Worm (Caenorhabditis elegans) whole organism, L2 larva: Measurements from ENCODE around the gene pigq-1.
"Not testable (repeated sequence)": the region's sequence is repeated elsewhere in the genome, so short reads cannot be mapped to it uniquely, and the experiment has no call there.

Source experiments
- C34F6.9 ChIP-seq: fragments of 150-350 bp; optimal IDR thresholded peaks from 2 replicates; lab custom pipeline; 2014; ENCODE audit warnings: missing biosample characterization, missing genetic modification characterization
- F13H6.1 ChIP-seq: sonication (generic microtip); optimal IDR thresholded peaks from 2 replicates; lab custom pipeline; 2016; ENCODE audit warnings: missing genetic modification characterization, missing compliant biosample characterization
- R02D3.7 ChIP-seq: fragments of 150-350 bp; optimal IDR thresholded peaks from 2 replicates; lab custom pipeline; 2014; ENCODE audit warnings: missing biosample characterization, missing genetic modification characterization
- ZK546.5 ChIP-seq: sonication (generic microtip); optimal IDR thresholded peaks from 2 replicates; lab custom pipeline; 2017; ENCODE audit warnings: missing biosample characterization, missing genetic modification characterization
- aly-2 ChIP-seq: fragments of 150-350 bp; optimal IDR thresholded peaks from 2 replicates; lab custom pipeline; 2014; ENCODE audit warnings: missing biosample characterization, missing genetic modification characterization
- ama-1 ChIP-seq: fragments of 150-350 bp; optimal IDR thresholded peaks from 2 replicates; lab custom pipeline; 2018; ENCODE audit warnings: inconsistent platforms
- blmp-1 ChIP-seq: sonication (generic microtip); optimal IDR thresholded peaks from 2 replicates; lab custom pipeline; 2017; ENCODE audit warnings: missing genetic modification characterization, mild to moderate bottlenecking, missing compliant biosample characterization, antibody characterized with exemption, moderate library complexity; ENCODE audit not compliant: insufficient read depth
- ceh-16 ChIP-seq: fragments of 150-350 bp; optimal IDR thresholded peaks from 2 replicates; lab custom pipeline; 2014; ENCODE audit warnings: missing biosample characterization, missing genetic modification characterization
- ceh-82 ChIP-seq: fragments of 150-350 bp; optimal IDR thresholded peaks from 2 replicates; lab custom pipeline; 2014; ENCODE audit warnings: missing biosample characterization, missing genetic modification characterization
- crh-2 ChIP-seq: sonication (generic microtip); optimal IDR thresholded peaks from 2 replicates; lab custom pipeline; 2017; ENCODE audit warnings: missing biosample characterization, missing genetic modification characterization
- egl-27 ChIP-seq: sonication (generic microtip); optimal IDR thresholded peaks from 3 replicates; lab custom pipeline; 2017; ENCODE audit warnings: missing biosample characterization, missing genetic modification reagents, missing genetic modification characterization
- fos-1 ChIP-seq: fragments of 150-350 bp; optimal IDR thresholded peaks from 2 replicates; lab custom pipeline; 2014; ENCODE audit warnings: missing biosample characterization, missing genetic modification characterization
- gmeb-1 ChIP-seq: fragments of 150-350 bp; optimal IDR thresholded peaks from 2 replicates; lab custom pipeline; 2014; ENCODE audit warnings: missing biosample characterization, missing genetic modification characterization
- lin-11 ChIP-seq: fragments of 150-350 bp; sonication (generic microtip); optimal IDR thresholded peaks from 2 replicates; lab custom pipeline; 2014; ENCODE audit warnings: missing biosample characterization, missing genetic modification characterization, inconsistent platforms, mixed read lengths
- lin-13 ChIP-seq: fragments of 150-350 bp; optimal IDR thresholded peaks from 2 replicates; lab custom pipeline; 2014; ENCODE audit warnings: missing biosample characterization, missing genetic modification reagents, missing genetic modification characterization
- lsy-2 ChIP-seq, 2 experiments: fragments of 150-350 bp in 1 of 2; sonication (generic microtip) in 1 of 2; optimal IDR thresholded peaks; 2 replicates each; lab custom pipeline; 2014 to 2017; ENCODE audit warnings: missing biosample characterization in 2 of 2, missing genetic modification characterization in 2 of 2
- mab-5 ChIP-seq: fragments of 150-350 bp; optimal IDR thresholded peaks from 2 replicates; lab custom pipeline; 2014; ENCODE audit warnings: missing biosample characterization, missing genetic modification characterization
- mbf-1 ChIP-seq: sonication (generic microtip); optimal IDR thresholded peaks from 2 replicates; lab custom pipeline; 2017; ENCODE audit warnings: missing biosample characterization, missing genetic modification characterization
- mdl-1 ChIP-seq, 2 experiments: fragments of 150-350 bp in 1 of 2; sonication (generic microtip) in 1 of 2; optimal IDR thresholded peaks; 2 replicates each; lab custom pipeline; 2017; ENCODE audit warnings: missing biosample characterization in 2 of 2, missing genetic modification characterization in 2 of 2
- nhr-10 ChIP-seq: sonication (generic microtip); optimal IDR thresholded peaks from 2 replicates; lab custom pipeline; 2017; ENCODE audit warnings: missing biosample characterization, missing genetic modification characterization
- nhr-12 ChIP-seq: fragments of 150-350 bp; optimal IDR thresholded peaks from 2 replicates; lab custom pipeline; 2014; ENCODE audit warnings: missing biosample characterization, missing genetic modification characterization
- nhr-129 ChIP-seq: fragments of 150-350 bp; optimal IDR thresholded peaks from 2 replicates; lab custom pipeline; 2014; ENCODE audit warnings: missing biosample characterization, missing genetic modification characterization
- nhr-21 ChIP-seq: fragments of 150-350 bp; optimal IDR thresholded peaks from 2 replicates; lab custom pipeline; 2014; ENCODE audit warnings: missing biosample characterization, missing genetic modification characterization
- nhr-23 ChIP-seq: fragments of 150-350 bp; optimal IDR thresholded peaks from 2 replicates; lab custom pipeline; 2014; ENCODE audit warnings: missing biosample characterization, missing genetic modification reagents, missing genetic modification characterization
- nhr-25 ChIP-seq: fragments of 150-350 bp; sonication (generic microtip); optimal IDR thresholded peaks from 3 replicates; lab custom pipeline; 2014; ENCODE audit warnings: missing biosample characterization, missing genetic modification characterization
- nhr-6 ChIP-seq: fragments of 150-350 bp; optimal IDR thresholded peaks from 2 replicates; lab custom pipeline; 2014; ENCODE audit warnings: missing biosample characterization, missing genetic modification characterization
- nhr-77 ChIP-seq: fragments of 150-350 bp; optimal IDR thresholded peaks from 2 replicates; lab custom pipeline; 2014; ENCODE audit warnings: missing biosample characterization, missing genetic modification characterization
- sem-4 ChIP-seq: fragments of 150-350 bp; optimal IDR thresholded peaks from 2 replicates; lab custom pipeline; 2014; ENCODE audit warnings: missing biosample characterization, missing genetic modification reagents, missing genetic modification characterization
- sma-3 ChIP-seq: sonication (generic microtip); optimal IDR thresholded peaks from 2 replicates; lab custom pipeline; 2016; ENCODE audit warnings: missing genetic modification reagents, missing genetic modification characterization, missing compliant biosample characterization
- sma-9 ChIP-seq, 2 experiments: fragments of 150-350 bp in 1 of 2; sonication (generic microtip) in 1 of 2; optimal IDR thresholded peaks; 2 replicates each; lab custom pipeline; 2014 to 2016; ENCODE audit warnings: missing genetic modification characterization in 2 of 2, mild to moderate bottlenecking in 1 of 2, missing biosample characterization in 1 of 2, missing compliant biosample characterization in 1 of 2, missing genetic modification reagents in 1 of 2, moderate library complexity in 1 of 2
- snpc-4 ChIP-seq: fragments of 150-350 bp; optimal IDR thresholded peaks from 2 replicates; lab custom pipeline; 2014; ENCODE audit warnings: missing biosample characterization, missing genetic modification characterization
- unc-55 ChIP-seq: fragments of 150-350 bp; sonication (generic microtip); optimal IDR thresholded peaks from 3 replicates; lab custom pipeline; 2014; ENCODE audit warnings: missing biosample characterization, missing genetic modification reagents, missing genetic modification characterization
- zag-1 ChIP-seq: fragments of 150-350 bp; optimal IDR thresholded peaks from 2 replicates; lab custom pipeline; 2014; ENCODE audit warnings: missing biosample characterization, missing genetic modification characterization
- ztf-1 ChIP-seq: fragments of 200-800 bp; sonication (Bioruptor generic); conservative IDR thresholded peaks from 2 replicates; pipeline ENCODE4 v1.3.6; 2022; ENCODE audit warnings: missing genetic modification characterization, missing compliant biosample characterization
- ztf-11 ChIP-seq: sonication (generic microtip); optimal IDR thresholded peaks from 2 replicates; lab custom pipeline; 2017; ENCODE audit warnings: missing biosample characterization, missing genetic modification characterization
- ztf-4 ChIP-seq: fragments of 150-350 bp; optimal IDR thresholded peaks from 2 replicates; lab custom pipeline; 2014; ENCODE audit warnings: missing biosample characterization, missing genetic modification characterization

The pigq-1 gene

DNA sequence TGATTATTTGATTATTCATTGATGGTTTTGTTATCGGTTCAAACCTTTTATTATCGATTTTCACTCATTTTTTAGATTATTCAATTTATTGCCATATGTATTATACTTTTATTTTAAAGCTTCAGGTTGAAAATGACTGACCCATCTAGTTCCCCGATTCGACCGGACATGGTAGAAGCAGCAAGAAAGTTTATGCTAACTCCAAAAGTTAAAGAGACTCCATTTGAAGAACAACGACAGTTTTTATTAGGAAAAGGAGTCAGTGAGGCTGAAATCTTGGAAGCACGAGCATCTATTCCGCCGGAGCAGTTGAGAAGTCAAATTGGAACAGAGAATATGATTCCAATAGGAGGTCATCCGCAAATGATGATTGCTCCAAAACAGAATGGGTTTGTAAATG is 36.0 kb upstream of the pigq-1 start, which contains the start of gene prx-14:
Gene prx-14 (plus strand): TSS at position 120 of the 400 bp plus-strand sequence.
- TF ChIP-seq lsy-2 (tag; optimal IDR thresholded peaks at IDR 0.05; lab: Kevin White, UChicago): no peak
- TF ChIP-seq fos-1 (tag; lab: Kevin White, UChicago): peak; percentile 30

- TF ChIP-seq ztf-1 (GFP tag; lab: Robert Waterston, UW): no peak
- TF ChIP-seq nhr-77: no peak
- no peak for TF ChIP-seq ceh-82 (tag; lab: Kevin White, UChicago)
- TF ChIP-seq ceh-16 (tag; lab: Kevin White, UChicago): no peak
- no peak for TF ChIP-seq mbf-1 (tag; lab: Kevin White, UChicago)
- TF ChIP-seq ztf-11: no peak
- TF ChIP-seq nhr-10 (tag; lab: Kevin White, UChicago): no peak
- peak; percentile 6 for TF ChIP-seq crh-2
- peak; percentile 0 for TF ChIP-seq fos-1 (tag; lab: Kevin White, UChicago)
- no peak for TF ChIP-seq sma-9 (GFP tag; optimal IDR thresholded peaks at IDR 0.05; lab: Kevin White, UChicago)
- TF ChIP-seq sma-9 (tag; optimal IDR thresholded peaks at IDR 0.05; lab: Kevin White, UChicago): no peak
- TF ChIP-seq ztf-4 (tag; lab: Kevin White, UChicago): no peak
- no peak for TF ChIP-seq aly-2 (tag; lab: Kevin White, UChicago)
Observed at ce11 chrIV:11180077-11180476, 33.0 kb upstream of the pigq-1 start.

- peak; percentile 91 for TF ChIP-seq nhr-21
- TF ChIP-seq mdl-1 (tag; optimal IDR thresholded peaks at IDR 0.05; lab: Kevin White, UChicago): peak in 1 of 2 experiments; percentile 76
- peak; percentile 87 for TF ChIP-seq gmeb-1
- peak; percentile 88 for TF ChIP-seq C34F6.9 (tag; lab: Kevin White, UChicago)
- peak; percentile 77 for TF ChIP-seq nhr-6 (tag; lab: Kevin White, UChicago)
- TF ChIP-seq R02D3.7 (tag; lab: Kevin White, UChicago): peak; percentile 40
- peak; percentile 81 for TF ChIP-seq sma-3 (GFP tag; lab: Kevin White, UChicago)
- TF ChIP-seq blmp-1 (tag; lab: Kevin White, UChicago): peak; percentile 46
- peak; percentile 37 for TF ChIP-seq ZK546.5 (tag; lab: Kevin White, UChicago)
- peak; percentile 84 for TF ChIP-seq lin-13 (GFP tag; lab: Kevin White, UChicago)
- TF ChIP-seq ama-1 (lab: Kevin White, UChicago): peak; percentile 50
- TF ChIP-seq egl-27 (tag; lab: Kevin White, UChicago): peak; percentile 70
- peak; percentile 30 for TF ChIP-seq nhr-12 (tag; lab: Kevin White, UChicago)
- peak; percentile 16 for TF ChIP-seq snpc-4 (tag; lab: Kevin White, UChicago)
- peak; percentile 16 for TF ChIP-seq nhr-77
- TF ChIP-seq nhr-25 (tag; lab: Kevin White, UChicago): peak; percentile 82
- peak; percentile 49 for TF ChIP-seq sem-4 (tag; lab: Kevin White, UChicago)
- peak; percentile 82 for TF ChIP-seq F13H6.1 (tag; lab: Kevin White, UChicago)
- TF ChIP-seq nhr-10 (tag; lab: Kevin White, UChicago): peak; percentile 58
- peak; percentile 46 for TF ChIP-seq lin-11 (tag; lab: Kevin White, UChicago)
- peak; percentile 90 for TF ChIP-seq unc-55 (GFP tag; lab: Kevin White, UChicago)
- TF ChIP-seq fos-1 (tag; lab: Kevin White, UChicago): peak; percentile 86
- peak; percentile 71 for TF ChIP-seq mab-5
- peak; percentile 84 for TF ChIP-seq crh-2
- peak; percentile 95 for TF ChIP-seq sma-9 (GFP tag; optimal IDR thresholded peaks at IDR 0.05; lab: Kevin White, UChicago)
- TF ChIP-seq sma-9 (tag; optimal IDR thresholded peaks at IDR 0.05; lab: Kevin White, UChicago): not testable (repeated sequence)
- peak; percentile 88 to 92 for TF ChIP-seq lsy-2 (tag; optimal IDR thresholded peaks at IDR 0.05; lab: Kevin White, UChicago)
- TF ChIP-seq nhr-129: peak; percentile 86
- TF ChIP-seq zag-1: peak; percentile 92
Observed at ce11 chrIV:11179123-11179740, 32.2 kb upstream of the pigq-1 start, which contains the start of gene cpt-2. cpt-2 (plus strand) TSS chrIV:11179645.

DNA sequence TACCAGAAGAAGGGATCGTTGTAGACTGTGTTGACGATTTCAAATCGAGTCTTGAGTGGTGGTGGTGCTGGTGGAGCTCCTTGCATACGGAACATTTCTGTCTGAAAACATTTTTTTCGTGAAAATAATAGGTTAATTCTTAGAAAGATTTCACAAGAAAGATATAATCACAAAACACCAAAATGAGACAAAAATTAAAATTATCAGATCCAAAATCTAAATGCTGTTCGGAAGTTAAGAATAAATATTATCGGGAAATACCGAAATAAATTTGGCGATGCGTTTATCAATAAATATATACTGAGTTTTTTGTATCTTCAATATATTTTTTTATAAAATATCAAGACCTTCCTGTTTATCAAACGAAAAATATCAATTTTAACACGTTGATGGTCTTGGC is 31.4 kb upstream of the pigq-1 start, which contains the start of gene C08F8.9:
Gene C08F8.9 (minus strand): TSS at position 101 of the 400 bp plus-strand sequence.
- TF ChIP-seq ztf-4 (tag; lab: Kevin White, UChicago): no peak
- TF ChIP-seq R02D3.7 (tag; lab: Kevin White, UChicago): no peak
- no peak for TF ChIP-seq nhr-23 (tag; lab: Kevin White, UChicago)
- TF ChIP-seq mab-5: no peak
